Worm (Caenorhabditis elegans) whole organism, mixed stage, embryonic: ENCODE results near the gene cal-3.

ENCODE experiments used
- bed-3 ChIP-seq: fragments of 200-800 bp; sonication (Bioruptor generic); optimal IDR thresholded peaks from 3 replicates; lab custom pipeline; 2018; ENCODE audit warnings: mild to moderate bottlenecking, missing genetic modification characterization, moderate library complexity, missing compliant biosample characterization
- blmp-1 ChIP-seq: fragments of 150-350 bp; optimal IDR thresholded peaks from 2 replicates; lab custom pipeline; 2014; ENCODE audit warnings: missing biosample characterization, missing genetic modification characterization
- ceh-43 ChIP-seq: fragments of 200-800 bp; sonication (Bioruptor generic); optimal IDR thresholded peaks from 2 replicates; lab custom pipeline; 2018; ENCODE audit warnings: mild to moderate bottlenecking, missing genetic modification characterization, moderate library complexity, missing compliant biosample characterization
- ceh-83 ChIP-seq: fragments of 200-800 bp; sonication (Bioruptor generic); optimal IDR thresholded peaks from 2 replicates; lab custom pipeline; 2018; ENCODE audit warnings: mild to moderate bottlenecking, missing genetic modification characterization, missing compliant biosample characterization
- ces-1 ChIP-seq: fragments of 150-350 bp; optimal IDR thresholded peaks from 2 replicates; lab custom pipeline; 2014; ENCODE audit warnings: missing biosample characterization, missing genetic modification reagents, missing genetic modification characterization
- cnd-1 ChIP-seq: fragments of 200-800 bp; sonication (Bioruptor generic); optimal IDR thresholded peaks from 2 replicates; lab custom pipeline; 2018; ENCODE audit warnings: mild to moderate bottlenecking, missing genetic modification characterization, missing compliant biosample characterization
- drap-1 ChIP-seq: fragments of 200-800 bp; sonication (Bioruptor generic); optimal IDR thresholded peaks from 3 replicates; lab custom pipeline; 2018; ENCODE audit warnings: mild to moderate bottlenecking, missing genetic modification characterization, missing compliant biosample characterization
- elt-1 ChIP-seq: sonication (generic microtip); optimal IDR thresholded peaks from 2 replicates; lab custom pipeline; 2017; ENCODE audit warnings: missing genetic modification characterization, mild to moderate bottlenecking, missing compliant biosample characterization, antibody characterized with exemption, moderate library complexity, borderline replicate concordance; ENCODE audit not compliant: insufficient read depth
- flh-1 ChIP-seq: fragments of 200-800 bp; sonication (Bioruptor generic); optimal IDR thresholded peaks from 2 replicates; lab custom pipeline; 2018; ENCODE audit warnings: mild to moderate bottlenecking, missing genetic modification characterization, moderate library complexity, missing compliant biosample characterization
- ham-2 ChIP-seq: fragments of 200-800 bp; sonication (Bioruptor generic); optimal IDR thresholded peaks from 2 replicates; lab custom pipeline; 2018; ENCODE audit warnings: mild to moderate bottlenecking, missing genetic modification characterization, missing compliant biosample characterization
- hlh-1 ChIP-seq: fragments of 150-350 bp; optimal IDR thresholded peaks from 2 replicates; lab custom pipeline; 2014; ENCODE audit warnings: missing biosample characterization, missing genetic modification reagents, missing genetic modification characterization
- lin-13 ChIP-seq: fragments of 150-350 bp; optimal IDR thresholded peaks from 2 replicates; lab custom pipeline; 2014; ENCODE audit warnings: missing biosample characterization, missing genetic modification characterization
- lsy-2 ChIP-seq: fragments of 150-350 bp; optimal IDR thresholded peaks from 2 replicates; lab custom pipeline; 2014; ENCODE audit warnings: missing biosample characterization, missing genetic modification characterization
- mab-5 ChIP-seq: fragments of 150-350 bp; optimal IDR thresholded peaks from 2 replicates; lab custom pipeline; 2014; ENCODE audit warnings: missing biosample characterization, missing genetic modification characterization
- mep-1 ChIP-seq: fragments of 150-350 bp; optimal IDR thresholded peaks from 2 replicates; lab custom pipeline; 2017; ENCODE audit warnings: missing biosample characterization, missing genetic modification reagents, missing genetic modification characterization, inconsistent platforms
- mls-2 ChIP-seq: sonication (generic microtip); optimal IDR thresholded peaks from 2 replicates; lab custom pipeline; 2016; ENCODE audit warnings: mild to moderate bottlenecking, missing genetic modification characterization, moderate library complexity, missing compliant biosample characterization
- nhr-12 ChIP-seq: fragments of 150-350 bp; optimal IDR thresholded peaks from 2 replicates; lab custom pipeline; 2014; ENCODE audit warnings: missing biosample characterization, missing genetic modification characterization
- nhr-2 ChIP-seq: fragments of 150-350 bp; optimal IDR thresholded peaks from 2 replicates; lab custom pipeline; 2014; ENCODE audit warnings: missing biosample characterization, missing genetic modification characterization
- nhr-28 ChIP-seq: fragments of 150-350 bp; optimal IDR thresholded peaks from 2 replicates; lab custom pipeline; 2014; ENCODE audit warnings: missing biosample characterization, missing genetic modification characterization
- nhr-76 ChIP-seq: sonication (generic microtip); optimal IDR thresholded peaks from 2 replicates; lab custom pipeline; 2017; ENCODE audit warnings: missing biosample characterization, missing genetic modification characterization
- pha-4 ChIP-seq: fragments of 150-350 bp; optimal IDR thresholded peaks from 2 replicates; lab custom pipeline; 2018; ENCODE audit warnings: missing biosample characterization, missing genetic modification reagents, missing genetic modification characterization
- sem-2 ChIP-seq: fragments of 200-800 bp; sonication (Bioruptor generic); optimal IDR thresholded peaks from 2 replicates; lab custom pipeline; 2018; ENCODE audit warnings: mild to moderate bottlenecking, missing genetic modification characterization, missing compliant biosample characterization
- snpc-4 ChIP-seq: fragments of 150-350 bp; optimal IDR thresholded peaks from 2 replicates; lab custom pipeline; 2014; ENCODE audit warnings: missing biosample characterization, missing genetic modification characterization
- sptf-1 ChIP-seq: sonication (generic microtip); optimal IDR thresholded peaks from 2 replicates; lab custom pipeline; 2017; ENCODE audit warnings: mild to moderate bottlenecking, missing genetic modification characterization, moderate library complexity, missing compliant biosample characterization
- unc-120 ChIP-seq: sonication (generic microtip); optimal IDR thresholded peaks from 2 replicates; lab custom pipeline; 2017; ENCODE audit warnings: missing genetic modification characterization, missing compliant biosample characterization; ENCODE audit not compliant: poor library complexity, severe bottlenecking
- unc-39 ChIP-seq: fragments of 150-350 bp; optimal IDR thresholded peaks from 2 replicates; lab custom pipeline; 2014; ENCODE audit warnings: missing biosample characterization, missing genetic modification characterization
- unc-62 ChIP-seq: fragments of 150-350 bp; optimal IDR thresholded peaks from 2 replicates; lab custom pipeline; 2014; ENCODE audit warnings: missing biosample characterization, missing genetic modification reagents, missing genetic modification characterization
- zip-8 ChIP-seq: fragments of 150-350 bp; optimal IDR thresholded peaks from 2 replicates; lab custom pipeline; 2014; ENCODE audit warnings: missing biosample characterization, missing genetic modification characterization
- ztf-11 ChIP-seq: fragments of 150-350 bp; optimal IDR thresholded peaks from 2 replicates; lab custom pipeline; 2014; ENCODE audit warnings: missing biosample characterization, missing genetic modification characterization

Gene cal-3

DNA sequence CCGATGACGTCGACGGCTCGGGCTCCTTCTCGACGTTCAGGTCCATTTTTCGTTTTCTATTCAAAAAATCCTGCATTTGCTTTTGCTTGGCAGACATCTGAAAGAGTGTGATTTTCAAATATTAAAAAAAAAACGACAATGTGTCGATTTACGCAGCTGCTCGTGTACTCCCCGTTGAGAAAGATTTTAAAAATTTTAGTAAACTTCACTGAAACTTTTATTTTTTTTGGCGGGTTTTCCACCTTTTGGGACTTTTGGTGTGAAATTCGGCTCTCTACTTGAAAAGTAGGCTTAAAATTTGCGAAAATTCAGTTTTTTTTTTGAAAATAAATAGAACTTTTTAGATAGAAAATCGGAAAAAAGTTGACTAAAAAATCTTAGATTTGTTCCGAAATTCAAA, 27.9 kb downstream of the cal-3 start, which contains the start of gene M02B7.7:
Gene M02B7.7 (minus strand): TSS at position 101 of the 400 bp plus-strand sequence.
- TF ChIP-seq lin-13 (tag; lab: Kevin White, UChicago) = no peak

DNA sequence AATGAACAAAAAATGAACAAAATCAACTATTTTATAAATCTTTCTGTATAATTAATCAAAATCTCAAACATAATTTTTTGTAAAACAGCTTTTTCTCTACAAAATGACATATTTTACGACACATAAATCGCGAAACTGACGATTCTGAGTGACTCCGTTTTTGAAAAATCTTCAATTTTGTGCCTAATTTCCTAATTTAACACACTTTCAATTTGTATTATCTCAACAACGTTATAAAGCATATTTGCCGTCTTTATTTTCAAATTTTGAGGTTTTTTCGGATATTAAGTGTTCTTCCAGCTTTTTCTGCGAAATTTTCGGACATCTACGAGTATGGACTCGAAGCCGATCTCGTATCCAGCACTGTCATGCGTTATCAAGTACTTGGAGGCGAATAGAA, 29.7 kb downstream of the cal-3 start, which contains the start of gene fbxc-47:
Gene fbxc-47 (plus strand): TSS at position 301 of the 400 bp plus-strand sequence.
- TF ChIP-seq lin-13 (tag; lab: Kevin White, UChicago) = no peak
- TF ChIP-seq ces-1 (GFP tag; lab: Kevin White, UChicago) = no peak
- no peak for TF ChIP-seq ztf-11 (tag; lab: Kevin White, UChicago)
- no peak for TF ChIP-seq blmp-1 (tag; lab: Kevin White, UChicago)
- no peak for TF ChIP-seq unc-120 (tag; lab: Kevin White, UChicago)
- TF ChIP-seq ham-2 = no peak
- TF ChIP-seq pha-4 = no peak
- no peak for TF ChIP-seq mls-2 (tag; lab: Kevin White, UChicago)
- no peak for TF ChIP-seq zip-8 (tag; lab: Kevin White, UChicago)
- no peak for TF ChIP-seq nhr-2 (tag; lab: Kevin White, UChicago)
- TF ChIP-seq, all 35 proteins: peak for 0

DNA sequence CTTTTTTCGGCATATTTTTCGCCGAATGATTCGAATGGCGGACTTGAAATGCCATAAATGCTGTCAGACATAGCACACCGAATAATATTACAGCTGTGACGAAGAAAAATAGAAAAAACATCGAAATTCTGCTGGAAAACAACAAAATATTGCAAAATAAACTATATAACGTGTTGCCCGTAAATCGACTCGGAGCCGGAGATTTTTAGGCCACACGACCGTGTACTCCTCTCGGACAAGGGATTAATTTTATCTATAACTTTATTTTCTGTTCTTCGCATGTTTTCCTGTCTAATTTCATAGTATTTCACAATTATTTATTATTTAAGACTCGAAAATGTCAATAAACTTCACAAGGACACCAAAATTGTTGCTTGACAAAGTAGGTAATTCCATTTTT, 31.7 kb downstream of the cal-3 start, which contains the start of the genes algn-14 and M02B7.2:
Gene algn-14 (minus strand): TSS at position 175 of the 400 bp plus-strand sequence.
Gene M02B7.2 (plus strand): TSS at position 330 of the 400 bp plus-strand sequence.
- no peak for TF ChIP-seq mep-1 (tag; lab: Kevin White, UChicago)
- TF ChIP-seq unc-120 (tag; lab: Kevin White, UChicago) = peak; percentile 78
- peak; percentile 56 for TF ChIP-seq ces-1 (GFP tag; lab: Kevin White, UChicago)
- no peak for TF ChIP-seq sem-2 (GFP tag; lab: Kevin White, UChicago)
- no peak for TF ChIP-seq zip-8 (tag; lab: Kevin White, UChicago)
- TF ChIP-seq sptf-1 (tag; lab: Kevin White, UChicago) = no peak
- no peak for TF ChIP-seq bed-3
- TF ChIP-seq unc-62 (GFP tag; lab: Kevin White, UChicago) = no peak
- no peak for TF ChIP-seq pha-4
- TF ChIP-seq elt-1 (tag; lab: Kevin White, UChicago) = no peak
- TF ChIP-seq nhr-12 = no peak
- no peak for TF ChIP-seq unc-39 (tag; lab: Kevin White, UChicago)
- no peak for TF ChIP-seq snpc-4 (tag; lab: Kevin White, UChicago)
- no peak for TF ChIP-seq ceh-83 (GFP tag; lab: Kevin White, UChicago)
- TF ChIP-seq nhr-76 = no peak
- TF ChIP-seq nhr-28 = no peak
- TF ChIP-seq nhr-2 (tag; lab: Kevin White, UChicago) = no peak
- TF ChIP-seq mab-5 = no peak

DNA sequence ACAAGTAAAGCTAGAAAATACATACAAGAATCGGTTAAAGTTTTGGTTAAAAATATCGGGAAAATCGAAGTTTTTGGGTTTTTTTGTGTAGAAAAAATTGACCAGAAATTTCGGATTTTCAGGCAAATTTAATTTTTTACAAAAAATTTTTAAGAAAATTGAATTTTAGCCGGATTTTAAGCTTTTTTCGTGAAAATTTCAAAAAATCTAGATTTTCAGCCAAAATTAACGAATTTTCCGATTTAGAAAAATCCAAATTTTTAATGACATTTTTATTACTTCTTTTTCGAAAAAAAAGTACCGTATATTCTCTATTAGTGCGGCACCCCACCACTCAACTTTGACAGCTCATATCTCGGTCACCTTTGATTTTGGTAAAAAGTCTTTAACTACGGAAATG, 34.0 kb downstream of the cal-3 start, which contains the start of gene osm-3:
Gene osm-3 (minus strand): TSS at position 101 of the 400 bp plus-strand sequence.
- no peak for TF ChIP-seq hlh-1 (tag; lab: Kevin White, UChicago)
- TF ChIP-seq lin-13 (tag; lab: Kevin White, UChicago) = no peak
- no peak for TF ChIP-seq ceh-43 (GFP tag; lab: Kevin White, UChicago)
- TF ChIP-seq lsy-2 (tag; lab: Kevin White, UChicago) = no peak
- no peak for TF ChIP-seq nhr-28
- TF ChIP-seq nhr-2 (tag; lab: Kevin White, UChicago) = no peak
- no peak for TF ChIP-seq cnd-1 (tag; lab: Kevin White, UChicago)
- TF ChIP-seq nhr-76 = no peak
- no peak for TF ChIP-seq flh-1 (GFP tag; lab: Kevin White, UChicago)
- TF ChIP-seq unc-62 (GFP tag; lab: Kevin White, UChicago) = no peak
- TF ChIP-seq ces-1 (GFP tag; lab: Kevin White, UChicago) = no peak
- TF ChIP-seq ztf-11 (tag; lab: Kevin White, UChicago) = no peak
- no peak for TF ChIP-seq drap-1 (GFP tag; lab: Kevin White, UChicago)
- no peak for TF ChIP-seq unc-39 (tag; lab: Kevin White, UChicago)
- TF ChIP-seq pha-4 = no peak
- no peak for TF ChIP-seq unc-120 (tag; lab: Kevin White, UChicago)

DNA sequence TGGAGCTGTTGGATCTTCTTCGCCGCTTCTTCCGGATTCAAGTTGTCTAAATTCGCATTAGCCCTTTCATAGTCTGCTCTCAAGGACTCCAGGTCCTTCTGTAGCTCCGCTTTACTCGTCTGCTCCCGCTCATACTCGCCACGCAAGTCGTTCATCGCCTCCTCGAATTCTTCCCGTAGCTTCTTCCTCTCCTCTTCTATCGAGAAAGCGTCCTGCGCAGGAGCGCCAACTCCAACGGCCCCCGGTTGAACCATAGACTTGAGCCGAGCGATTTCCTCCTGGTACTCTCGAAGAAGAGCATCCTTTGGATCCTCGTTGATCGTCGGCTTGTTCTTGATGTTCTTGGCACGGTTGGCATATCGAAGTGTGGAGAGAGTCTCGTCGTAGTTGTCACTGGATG, 37.5 kb downstream of the cal-3 start:
- no peak for TF ChIP-seq mls-2 (tag; lab: Kevin White, UChicago)
- TF ChIP-seq lsy-2 (tag; lab: Kevin White, UChicago) = no peak
- TF ChIP-seq ceh-83 (GFP tag; lab: Kevin White, UChicago) = no peak
- TF ChIP-seq, all 35 proteins: peak for 0
